Fruit fly (Drosophila melanogaster) whole organism, embryonic: ENCODE results near the gene CG2104.

Experiments
- Atf-2 ChIP-seq: fragments of 200-800 bp; sonication (Bioruptor generic); optimal IDR thresholded peaks from 2 replicates; lab custom pipeline; 2016; ENCODE audit warnings: missing biosample characterization, missing genetic modification characterization
- CG10267 ChIP-seq: fragments of 200-800 bp; sonication (Bioruptor generic); optimal IDR thresholded peaks from 2 replicates; lab custom pipeline; 2018; ENCODE audit warnings: missing biosample characterization, mild to moderate bottlenecking, missing genetic modification characterization, moderate library complexity
- CG10321 ChIP-seq: fragments of 200-800 bp; sonication (Bioruptor generic); IDR thresholded peaks from 2 replicates; pipeline ENCODE4 v1.3.6; 2022; ENCODE audit warnings: missing biosample characterization, missing genetic modification characterization
- CG11695 ChIP-seq: fragments of 200-800 bp; sonication (Bioruptor generic); IDR thresholded peaks from 3 replicates; pipeline ENCODE4 v1.3.6; 2022; ENCODE audit warnings: missing biosample characterization, missing genetic modification characterization
- CG12391 ChIP-seq: fragments of 200-800 bp; sonication (Bioruptor generic); optimal IDR thresholded peaks from 3 replicates; lab custom pipeline; 2018; ENCODE audit warnings: missing biosample characterization, mild to moderate bottlenecking, missing genetic modification characterization, moderate library complexity
- CG12659 ChIP-seq: fragments of 200-800 bp; sonication (Bioruptor generic); optimal IDR thresholded peaks from 3 replicates; lab custom pipeline; 2017; ENCODE audit warnings: mild to moderate bottlenecking, missing biosample characterization, missing genetic modification reagents, missing genetic modification characterization
- CG13123 ChIP-seq: fragments of 200-800 bp; sonication (Bioruptor generic); optimal IDR thresholded peaks from 2 replicates; lab custom pipeline; 2016; ENCODE audit warnings: missing biosample characterization, missing genetic modification characterization
- CG14014 ChIP-seq: fragments of 200-800 bp; sonication (Bioruptor generic); IDR thresholded peaks from 2 replicates; pipeline ENCODE4 v1.3.6; 2022; ENCODE audit warnings: missing biosample characterization, missing genetic modification characterization
- CG2875 ChIP-seq: fragments of 200-800 bp; sonication (Bioruptor generic); optimal IDR thresholded peaks from 2 replicates; lab custom pipeline; 2017; ENCODE audit warnings: missing biosample characterization, mild to moderate bottlenecking, missing genetic modification characterization, missing genetic modification reagents
- CG31365 ChIP-seq: fragments of 200-800 bp; sonication (Bioruptor generic); optimal IDR thresholded peaks from 2 replicates; lab custom pipeline; 2018; ENCODE audit warnings: missing biosample characterization, mild to moderate bottlenecking, missing genetic modification characterization
- CG31441 ChIP-seq: fragments of 200-800 bp; sonication (Bioruptor generic); IDR thresholded peaks from 2 replicates; pipeline ENCODE4 v1.3.6; 2022; ENCODE audit warnings: missing biosample characterization, missing genetic modification characterization
- CG34422 ChIP-seq: fragments of 200-800 bp; sonication (Bioruptor generic); IDR thresholded peaks from 3 replicates; pipeline ENCODE4 v1.3.6; 2022; ENCODE audit warnings: missing biosample characterization, missing genetic modification characterization
- CG3726 ChIP-seq: fragments of 200-800 bp; sonication (Bioruptor generic); IDR thresholded peaks from 3 replicates; pipeline ENCODE4, ENCODE4 v1.3.6; 2022; ENCODE audit warnings: missing biosample characterization, missing genetic modification characterization
- CG4282 ChIP-seq: fragments of 200-800 bp; sonication (Bioruptor generic); optimal IDR thresholded peaks from 2 replicates; lab custom pipeline; 2016; ENCODE audit warnings: missing biosample characterization, missing genetic modification characterization
- CG7745 ChIP-seq: fragments of 200-800 bp; sonication (Bioruptor generic); optimal IDR thresholded peaks from 2 replicates; lab custom pipeline; 2018; ENCODE audit warnings: missing biosample characterization, mild to moderate bottlenecking, missing genetic modification characterization, moderate library complexity
- CG8765 ChIP-seq: fragments of 200-800 bp; sonication (Bioruptor generic); IDR thresholded peaks from 2 replicates; pipeline ENCODE4 v1.3.6; 2022; ENCODE audit warnings: missing biosample characterization, missing genetic modification characterization
- Dek ChIP-seq: fragments of 200-800 bp; sonication (Bioruptor generic); optimal IDR thresholded peaks from 3 replicates; lab custom pipeline; 2019; ENCODE audit warnings: missing biosample characterization, mild to moderate bottlenecking, missing genetic modification characterization, moderate library complexity
- Gug ChIP-seq: fragments of 200-800 bp; sonication (Bioruptor generic); IDR thresholded peaks from 4 replicates; pipeline ENCODE4 v1.3.6; 2022; ENCODE audit warnings: missing biosample characterization, missing genetic modification characterization
- Hey ChIP-seq: fragments of 200-800 bp; sonication (Bioruptor generic); optimal IDR thresholded peaks from 3 replicates; lab custom pipeline; 2018; ENCODE audit warnings: missing biosample characterization, mild to moderate bottlenecking, missing genetic modification characterization
- Hr3 ChIP-seq: fragments of 200-800 bp; sonication (Bioruptor generic); optimal IDR thresholded peaks from 3 replicates; lab custom pipeline; 2016; ENCODE audit warnings: missing biosample characterization, missing genetic modification characterization
- MESR4 ChIP-seq: fragments of 200-800 bp; sonication (Bioruptor generic); optimal IDR thresholded peaks from 2 replicates; lab custom pipeline; 2018; ENCODE audit warnings: missing biosample characterization, mild to moderate bottlenecking, missing genetic modification characterization, moderate library complexity
- Med ChIP-seq: fragments of 200-800 bp; sonication (Bioruptor generic); peaks from one replicate; lab custom pipeline; 2016; ENCODE audit warnings: missing biosample characterization, missing genetic modification characterization, mild to moderate bottlenecking, inconsistent platforms, moderate library complexity
- Nf-YA ChIP-seq: fragments of 200-800 bp; sonication (Bioruptor generic); IDR thresholded peaks from 2 replicates; pipeline ENCODE4 v1.3.6; 2022; ENCODE audit warnings: missing biosample characterization, missing genetic modification characterization
- NfI ChIP-seq: fragments of 200-800 bp; sonication (Bioruptor generic); optimal IDR thresholded peaks from 3 replicates; lab custom pipeline; 2018; ENCODE audit warnings: missing biosample characterization, mild to moderate bottlenecking, missing genetic modification characterization, moderate library complexity
- Ptx1 ChIP-seq: fragments of 200-800 bp; sonication (Bioruptor generic); IDR thresholded peaks from 2 replicates; pipeline ENCODE4 v1.3.6; 2022; ENCODE audit warnings: missing biosample characterization, missing genetic modification characterization
- TFAM ChIP-seq: fragments of 200-800 bp; sonication (Bioruptor generic); optimal IDR thresholded peaks from 2 replicates; lab custom pipeline; 2017; ENCODE audit warnings: missing biosample characterization, missing genetic modification characterization, inconsistent platforms
- corto ChIP-seq: fragments of 200-800 bp; sonication (Bioruptor generic); optimal IDR thresholded peaks from 2 replicates; lab custom pipeline; 2016; ENCODE audit warnings: missing biosample characterization, mild to moderate bottlenecking, missing genetic modification characterization, moderate library complexity
- crol ChIP-seq: fragments of 200-800 bp; sonication (Bioruptor generic); IDR thresholded peaks from 2 replicates; pipeline ENCODE4 v1.3.6; 2022; ENCODE audit warnings: missing biosample characterization, missing genetic modification characterization
- dimm ChIP-seq: fragments of 200-800 bp; sonication (Bioruptor generic); IDR thresholded peaks from 2 replicates; pipeline ENCODE4 v1.3.6; 2022; ENCODE audit warnings: missing biosample characterization, missing genetic modification characterization
- dm ChIP-seq: fragments of 200-800 bp; sonication (Bioruptor generic); optimal IDR thresholded peaks from 3 replicates; lab custom pipeline; 2016; ENCODE audit warnings: missing biosample characterization, missing genetic modification characterization
- en ChIP-seq: fragments of 200-800 bp; sonication (Bioruptor generic); optimal IDR thresholded peaks from 2 replicates; lab custom pipeline; 2016; ENCODE audit warnings: missing biosample characterization, missing genetic modification characterization
- gcm ChIP-seq: fragments of 200-800 bp; sonication (Bioruptor generic); optimal IDR thresholded peaks from 2 replicates; lab custom pipeline; 2019; ENCODE audit warnings: missing biosample characterization, mild to moderate bottlenecking, missing genetic modification characterization, moderate library complexity
- gsb ChIP-seq: fragments of 200-800 bp; sonication (Bioruptor generic); IDR thresholded peaks from 2 replicates; pipeline ENCODE4 v1.3.6; 2022; ENCODE audit warnings: missing biosample characterization, missing genetic modification characterization
- hkb ChIP-seq, 2 experiments: fragments of 200-800 bp in 1 of 2; fragments of >200 bp in 1 of 2; sonication (Bioruptor generic) in 1 of 2; IDR thresholded peaks in 1 of 2; optimal IDR thresholded peaks in 1 of 2; 2 replicates each; pipeline versions ENCODE4 v1.3.6 to Lab custom; 2017 to 2022; ENCODE audit warnings: missing biosample characterization in 1 of 2, missing genetic modification characterization in 1 of 2
- kah ChIP-seq: fragments of 200-800 bp; sonication (Bioruptor generic); optimal IDR thresholded peaks from 2 replicates; lab custom pipeline; 2018; ENCODE audit warnings: missing biosample characterization, mild to moderate bottlenecking, missing genetic modification characterization
- ken ChIP-seq: fragments of 200-800 bp; sonication (Bioruptor generic); IDR thresholded peaks from 3 replicates; pipeline ENCODE4 v1.3.6; 2022; ENCODE audit warnings: missing biosample characterization, missing genetic modification characterization
- klu ChIP-seq: fragments of 200-800 bp; sonication (Bioruptor generic); IDR thresholded peaks from 2 replicates; pipeline ENCODE4 v1.3.6; 2022; ENCODE audit warnings: missing biosample characterization, missing genetic modification characterization
- lilli ChIP-seq: fragments of 200-800 bp; sonication (Bioruptor generic); optimal IDR thresholded peaks from 3 replicates; lab custom pipeline; 2016; ENCODE audit warnings: missing biosample characterization, missing genetic modification characterization
- odd ChIP-seq: fragments of 200-800 bp; sonication (Bioruptor generic); optimal IDR thresholded peaks from 2 replicates; lab custom pipeline; 2017; ENCODE audit warnings: missing biosample characterization, mild to moderate bottlenecking, missing genetic modification characterization
- otp ChIP-seq: fragments of 200-800 bp; sonication (Bioruptor generic); IDR thresholded peaks from 3 replicates; pipeline ENCODE4, ENCODE4 v1.3.6; 2022; ENCODE audit warnings: missing biosample characterization, missing genetic modification characterization
- prd ChIP-seq, 3 experiments: fragments of >200 bp in 2 of 3; fragments of 200-800 bp in 1 of 3; sonication (Bioruptor generic) in 1 of 3; optimal IDR thresholded peaks in 2 of 3; IDR thresholded peaks in 1 of 3; 2 replicates in 2 of 3; 3 replicates in 1 of 3; pipeline versions ENCODE4 v1.3.6 to Lab custom; 2017 to 2022; ENCODE audit warnings: missing biosample characterization in 1 of 3, missing genetic modification characterization in 1 of 3
- sisA ChIP-seq: fragments of 200-800 bp; sonication (Bioruptor generic); IDR thresholded peaks from 2 replicates; pipeline ENCODE4 v1.3.6; 2022; ENCODE audit warnings: missing biosample characterization, missing genetic modification characterization
- tgo ChIP-seq: fragments of 200-800 bp; sonication (Bioruptor generic); IDR thresholded peaks from 3 replicates; pipeline ENCODE4 v1.3.6; 2022; ENCODE audit warnings: missing biosample characterization, missing genetic modification characterization
- tll ChIP-seq, 2 experiments: fragments of 200-800 bp in 1 of 2; fragments of >200 bp in 1 of 2; sonication (Bioruptor generic) in 1 of 2; optimal IDR thresholded peaks; 2 replicates each; lab custom pipeline; 2017 to 2019; ENCODE audit warnings: missing biosample characterization in 2 of 2, missing genetic modification characterization in 2 of 2, mild to moderate bottlenecking in 1 of 2, moderate library complexity in 1 of 2
- ttk ChIP-seq: fragments of 200-800 bp; sonication (Bioruptor generic); IDR thresholded peaks from 2 replicates; pipeline ENCODE4 v2.1.2; 2022; ENCODE audit warnings: missing biosample characterization, missing genetic modification characterization
- twi ChIP-seq: fragments of 200-800 bp; optimal IDR thresholded peaks from 2 replicates; lab custom pipeline; 2019; ENCODE audit warnings: missing biosample characterization, mild to moderate bottlenecking, missing genetic modification characterization, moderate library complexity
- vfl ChIP-seq: fragments of 200-800 bp; sonication (Bioruptor generic); optimal IDR thresholded peaks from 2 replicates; lab custom pipeline; 2016; ENCODE audit warnings: missing biosample characterization, missing genetic modification characterization
- wek ChIP-seq: fragments of 200-800 bp; sonication (Bioruptor generic); optimal IDR thresholded peaks from 3 replicates; lab custom pipeline; 2018; ENCODE audit warnings: missing biosample characterization, mild to moderate bottlenecking, missing genetic modification characterization, moderate library complexity
- zen ChIP-seq: fragments of 200-800 bp; sonication (Bioruptor generic); optimal IDR thresholded peaks from 3 replicates; lab custom pipeline; 2018; ENCODE audit warnings: missing biosample characterization, mild to moderate bottlenecking, missing genetic modification characterization, moderate library complexity

The CG2104 gene

dm6 chr3R:5686049-5686757 lies 6.9 kb downstream of the CG2104 start (continued):
- TF ChIP-seq dimm (GFP tag; lab: Robert Waterston, UW) (no peak), gcm (GFP tag; lab: Kevin White, UChicago) (peak; percentile 7), CG31365 (tag; lab: Kevin White, UChicago) (no peak), ttk (GFP tag; lab: Robert Waterston, UW) (peak; percentile 53), Nf-YA (GFP tag; lab: Robert Waterston, UW) (no peak), CG12391 (tag; lab: Kevin White, UChicago) (peak; percentile 38), gsb (GFP tag; lab: Robert Waterston, UW) (no peak), Med (peak; percentile 89), CG10267 (tag; lab: Kevin White, UChicago) (no peak), TFAM (GFP tag; lab: Kevin White, UChicago) (no peak), Dek (tag; lab: Kevin White, UChicago) (peak; percentile 40), CG8765 (GFP tag; lab: Robert Waterston, UW) (no peak), CG13123 (GFP tag; lab: Kevin White, UChicago) (no peak), CG31441 (GFP tag; lab: Robert Waterston, UW) (peak; percentile 64), CG14014 (GFP tag; lab: Robert Waterston, UW) (peak; percentile 62; the same call in 1 of the 2 replicates), MESR4 (GFP tag; lab: Kevin White, UChicago) (no peak), lilli (peak; percentile 51), sisA (GFP tag; lab: Robert Waterston, UW) (peak; percentile 59), CG7745 (no peak), klu (GFP tag; lab: Robert Waterston, UW) (no peak), wek (no peak), prd (optimal IDR thresholded peaks at IDR 0.05; lab: Kevin White, UChicago) (no peak), prd (GFP tag; IDR thresholded peaks at IDR 0.05; lab: Robert Waterston, UW) (peak; percentile 66; the same call in 2 of the 3 replicates), odd (GFP tag; lab: Kevin White, UChicago) (no peak), CG2875 (no peak), Atf-2 (GFP tag; lab: Kevin White, UChicago) (no peak), tll (GFP tag; optimal IDR thresholded peaks at IDR 0.05; lab: Kevin White, UChicago) (no peak), otp (0 out of 3 replicates have a peak, but pooled peaks have one; percentile 35), NfI (GFP tag; lab: Kevin White, UChicago) (peak; percentile 53), kah (GFP tag; lab: Kevin White, UChicago) (no peak), corto (no peak), twi (tag; lab: Kevin White, UChicago) (no peak), ken (GFP tag; lab: Robert Waterston, UW) (peak; percentile 40; the same call in 1 of the 3 replicates), crol (GFP tag; lab: Robert Waterston, UW) (no peak; the same call in 1 of the 2 replicates), CG12659 (GFP tag; lab: Kevin White, UChicago) (peak; percentile 34), CG34422 (no peak), zen (tag; lab: Kevin White, UChicago) (no peak), vfl (GFP tag; lab: Kevin White, UChicago) (no peak), Hr3 (GFP tag; lab: Kevin White, UChicago) (peak; percentile 24), tgo (GFP tag; lab: Robert Waterston, UW) (peak; percentile 56; the same call in 2 of the 3 replicates), CG10321 (GFP tag; lab: Robert Waterston, UW) (no peak), Hey (tag; lab: Kevin White, UChicago) (no peak), en (GFP tag; lab: Kevin White, UChicago) (no peak), CG3726 (GFP tag; lab: Robert Waterston, UW) (no peak), hkb (optimal IDR thresholded peaks at IDR 0.05; lab: Kevin White, UChicago) (no peak), hkb (GFP tag; IDR thresholded peaks at IDR 0.05; lab: Robert Waterston, UW) (peak; percentile 52; the same call in 1 of the 2 replicates), Gug (GFP tag; lab: Robert Waterston, UW) (peak; percentile 33; the same call in 1 of the 4 replicates), Ptx1 (GFP tag; lab: Robert Waterston, UW) (peak; percentile 56), CG11695 (peak; percentile 23; the same call in 1 of the 3 replicates), dm (peak; percentile 16), CG4282 (GFP tag; lab: Kevin White, UChicago) (no peak)
